Fruit fly (Drosophila melanogaster): ENCODE results near the gene Vps45.

The Vps45 gene

dm6 chr3R:9572929-9573811 is 9.4 kb downstream of the Vps45 start (continued):
- TF ChIP-seq Awh (GFP tag; IDR thresholded peaks at IDR 0.05) = no peak
- TF ChIP-seq CG13424 (tag; optimal IDR thresholded peaks at IDR 0.05) = no peak
- peak; percentile 35; the same call in 1 of the 3 replicates for TF ChIP-seq ci (GFP tag; IDR thresholded peaks at IDR 0.05)
- TF ChIP-seq Lhr (GFP tag; optimal IDR thresholded peaks at IDR 0.05) = no peak
- TF ChIP-seq CG17361 (GFP tag; IDR thresholded peaks at IDR 0.05) = no peak
- TF ChIP-seq CG30431 (GFP tag; optimal IDR thresholded peaks at IDR 0.05) = no peak
- TF ChIP-seq eve (GFP tag; optimal IDR thresholded peaks at IDR 0.05) = no peak
- TF ChIP-seq tin (GFP tag; optimal IDR thresholded peaks at IDR 0.05) = no peak
- TF ChIP-seq BtbVII (GFP tag; optimal IDR thresholded peaks at IDR 0.05) = no peak
- no peak for TF ChIP-seq sqz (GFP tag; optimal IDR thresholded peaks at IDR 0.05)
- TF ChIP-seq en (GFP tag; optimal IDR thresholded peaks at IDR 0.05) = no peak
- TF ChIP-seq crol (GFP tag; IDR thresholded peaks at IDR 0.05) = peak; percentile 86
- no peak for TF ChIP-seq CG12071 (GFP tag; optimal IDR thresholded peaks at IDR 0.05)
- TF ChIP-seq CG14860 (GFP tag; IDR thresholded peaks at IDR 0.05; ENCODE audit: partially characterized antibody) = no peak
- no peak for TF ChIP-seq Doc3 (GFP tag; IDR thresholded peaks at IDR 0.05; ENCODE audit: partially characterized antibody)
- no peak for TF ChIP-seq sisA (GFP tag; IDR thresholded peaks at IDR 0.05)
- no peak for TF ChIP-seq pnt (GFP tag; optimal IDR thresholded peaks at IDR 0.05)
- no peak for TF ChIP-seq caup (GFP tag; optimal IDR thresholded peaks at IDR 0.05; ENCODE audit: severe bottlenecking)
- TF ChIP-seq sens (GFP tag) = no peak
- TF ChIP-seq ro (GFP tag; IDR thresholded peaks at IDR 0.05) = no peak
- peak; percentile 11; the same call in 1 of the 2 replicates for TF ChIP-seq inv (GFP tag; IDR thresholded peaks at IDR 0.05; ENCODE audit: partially characterized antibody)
- TF ChIP-seq pita (GFP tag; optimal IDR thresholded peaks at IDR 0.05) = no peak
- no peak for TF ChIP-seq nom (GFP tag; optimal IDR thresholded peaks at IDR 0.05)
- peak; percentile 53 for TF ChIP-seq lab (GFP tag; optimal IDR thresholded peaks at IDR 0.05)
- TF ChIP-seq CG34376 (GFP tag; optimal IDR thresholded peaks at IDR 0.05) = peak; percentile 24
- TF ChIP-seq CG13123 (GFP tag; optimal IDR thresholded peaks at IDR 0.05) = no peak
- TF ChIP-seq ap (GFP tag; IDR thresholded peaks at IDR 0.05) = no peak
- no peak for TF ChIP-seq ato (GFP tag; IDR thresholded peaks at IDR 0.05; ENCODE audit: partially characterized antibody)
- TF ChIP-seq CG10979 (tag; optimal IDR thresholded peaks at IDR 0.05) = no peak
- TF ChIP-seq ftz-f1 (GFP tag; optimal IDR thresholded peaks at IDR 0.05) = no peak
- no peak for TF ChIP-seq E2f1 (GFP tag; IDR thresholded peaks at IDR 0.05)
- TF ChIP-seq chif (GFP tag; optimal IDR thresholded peaks at IDR 0.05) = no peak
- no peak; the same call in 2 of the 3 replicates for TF ChIP-seq zfh1 (GFP tag; IDR thresholded peaks at IDR 0.05)
- no peak for TF ChIP-seq Stat92E (GFP tag; optimal IDR thresholded peaks at IDR 0.05)
- TF ChIP-seq jumu (GFP tag; optimal IDR thresholded peaks at IDR 0.05) = no peak
- TF ChIP-seq zen2 (GFP tag; IDR thresholded peaks at IDR 0.05; ENCODE audit: partially characterized antibody) = no peak
- TF ChIP-seq Mad (GFP tag; optimal IDR thresholded peaks at IDR 0.05) = no peak
- no peak for TF ChIP-seq Dll (GFP tag; IDR thresholded peaks at IDR 0.05; ENCODE audit: partially characterized antibody)
- TF ChIP-seq CG15011 (GFP tag; optimal IDR thresholded peaks at IDR 0.05) = no peak
- no peak for TF ChIP-seq MBD-R2 (GFP tag; IDR thresholded peaks at IDR 0.05)
- TF ChIP-seq CG15696 (tag; optimal IDR thresholded peaks at IDR 0.05) = no peak
- no peak for TF ChIP-seq tio (GFP tag; optimal IDR thresholded peaks at IDR 0.05)
- TF ChIP-seq Bteb2 (GFP tag; optimal IDR thresholded peaks at IDR 0.05) = no peak
- no peak for TF ChIP-seq CG17612 (GFP tag; IDR thresholded peaks at IDR 0.05)
- TF ChIP-seq CG30403 (GFP tag; optimal IDR thresholded peaks at IDR 0.05) = no peak
- no peak for TF ChIP-seq Oaz (GFP tag; IDR thresholded peaks at IDR 0.05)
- no peak for TF ChIP-seq Hr3 (GFP tag; optimal IDR thresholded peaks at IDR 0.05)
- TF ChIP-seq BEAF-32 (GFP tag; optimal IDR thresholded peaks at IDR 0.05) = no peak
- TF ChIP-seq Blimp-1 (GFP tag; optimal IDR thresholded peaks at IDR 0.05) = no peak

Data from whole organism, embryonic.